Fruit fly (Drosophila melanogaster) Kc167 (cell line): ENCODE measurements around the gene CG34404.

Source experiments
- Myc ChIP-seq: fragments of >200 bp; optimal IDR thresholded peaks from 2 replicates; lab custom pipeline; 2017; ENCODE audit warnings: missing external identifiers
- Sin3A ChIP-seq: fragments of >200 bp; optimal IDR thresholded peaks from 2 replicates; lab custom pipeline; 2018; ENCODE audit warnings: missing external identifiers
- h ChIP-seq: fragments of >200 bp; optimal IDR thresholded peaks from 3 replicates; lab custom pipeline; 2018; ENCODE audit warnings: missing external identifiers
- insv ChIP-seq: fragments of >200 bp; optimal IDR thresholded peaks from 3 replicates; lab custom pipeline; 2018; ENCODE audit warnings: missing external identifiers
- psq ChIP-seq: fragments of >200 bp; optimal IDR thresholded peaks from 2 replicates; lab custom pipeline; 2017; ENCODE audit warnings: missing external identifiers
- ttk ChIP-seq: sonication (Bioruptor generic); optimal IDR thresholded peaks from 2 replicates; lab custom pipeline; 2017; ENCODE audit warnings: missing external identifiers

The CG34404 gene

DNA sequence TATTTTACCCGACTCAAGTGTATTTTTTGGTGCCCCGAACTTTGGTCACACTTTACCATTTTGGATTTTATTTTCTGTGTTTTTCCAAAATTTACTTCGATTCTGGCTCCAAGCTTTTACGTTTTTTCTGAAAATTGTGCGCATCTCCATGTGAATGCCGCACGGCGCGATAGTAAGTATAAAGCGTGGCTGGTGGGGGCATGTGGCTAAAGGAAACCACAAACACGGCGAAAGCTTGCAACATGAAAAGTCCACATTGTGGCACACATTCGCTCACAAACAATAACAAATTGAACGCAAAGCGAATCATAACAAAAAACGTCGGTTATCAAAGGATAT, 46.7 kb downstream of the CG34404 start, which contains the start of gene ear:
TSS of gene ear (plus strand) at position 10 of the 339 bp plus-strand sequence.
- no peak for TF ChIP-seq psq (lab: Kevin White, UChicago)
- TF ChIP-seq h: no peak
- TF ChIP-seq insv (lab: Kevin White, UChicago): no peak
- TF ChIP-seq Myc: no peak
- no peak for TF ChIP-seq Sin3A (lab: Kevin White, UChicago)
- TF ChIP-seq ttk (lab: Kevin White, UChicago): no peak

DNA sequence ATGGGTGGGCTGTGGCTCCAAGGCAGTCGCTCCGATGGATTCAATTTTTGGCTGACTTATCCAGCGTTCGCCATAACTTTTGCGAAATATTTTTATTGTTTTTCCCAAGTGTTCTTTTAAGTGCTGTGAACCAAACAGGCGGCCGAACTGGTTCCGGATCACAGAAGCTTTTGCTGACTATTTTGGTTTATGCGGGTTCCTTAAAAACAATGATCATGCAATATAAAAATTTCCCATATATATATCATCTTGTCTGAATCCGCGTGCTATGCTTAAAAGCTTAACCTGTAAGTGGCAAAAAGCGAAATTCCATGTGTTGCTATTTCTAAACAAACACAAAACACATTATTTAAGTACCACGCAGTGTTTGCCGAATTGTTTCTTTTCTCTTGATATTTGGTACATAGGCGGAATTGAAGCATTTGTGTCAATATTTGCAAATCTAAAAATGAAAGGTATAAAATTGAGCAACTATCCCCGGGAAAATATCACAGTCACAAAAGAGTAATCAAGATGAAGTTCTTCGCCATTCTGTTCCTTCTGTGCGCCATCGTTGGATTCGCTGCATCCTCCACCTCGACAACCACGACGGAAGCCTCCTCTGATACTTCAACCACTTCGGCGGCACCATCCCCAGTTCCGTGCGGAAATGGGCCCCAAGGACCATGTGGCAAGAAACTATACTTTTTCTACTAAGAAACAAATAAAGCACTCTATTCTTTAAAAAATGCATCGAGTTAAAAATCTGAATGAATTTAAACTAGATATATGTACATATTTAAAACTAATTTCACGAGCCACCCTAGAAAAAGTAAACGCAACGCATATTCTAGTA, 47.3 kb downstream of the CG34404 start, which contains the start of the genes CG6276 and CG44040:
TSS of gene CG6276 (minus strand) at position 158 of the 835 bp plus-strand sequence.
TSS of gene CG44040 (plus strand) at position 467 of the 835 bp plus-strand sequence.
- no peak for TF ChIP-seq insv (lab: Kevin White, UChicago)

DNA sequence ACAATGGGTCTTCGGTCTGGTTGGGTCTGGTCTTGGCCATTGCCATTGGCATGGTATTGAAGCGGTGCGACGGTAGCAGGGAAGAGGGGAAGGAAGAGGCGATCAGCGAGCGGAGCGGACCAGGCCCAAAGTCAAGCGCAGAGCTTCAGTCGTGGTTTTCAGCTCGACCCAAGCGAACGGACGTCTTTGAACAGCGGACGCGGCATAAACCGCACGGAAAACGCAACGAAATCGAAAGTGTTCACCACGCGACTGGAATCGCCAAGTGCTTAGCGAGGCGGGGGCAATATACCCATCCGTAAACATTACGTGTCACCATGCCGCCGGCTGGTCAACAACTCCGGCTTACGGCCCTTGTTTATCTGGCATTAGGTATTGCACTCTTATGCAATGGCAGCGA, 51.1 kb downstream of the CG34404 start, which contains the start of gene CG14866:
TSS of gene CG14866 (plus strand) at position 146 of the 400 bp plus-strand sequence.
- TF ChIP-seq insv (lab: Kevin White, UChicago): no peak
- TF ChIP-seq psq (lab: Kevin White, UChicago): no peak
- TF ChIP-seq ttk (lab: Kevin White, UChicago): no peak
- no peak for TF ChIP-seq Myc
- TF ChIP-seq h: no peak
- TF ChIP-seq Sin3A (lab: Kevin White, UChicago): no peak

DNA sequence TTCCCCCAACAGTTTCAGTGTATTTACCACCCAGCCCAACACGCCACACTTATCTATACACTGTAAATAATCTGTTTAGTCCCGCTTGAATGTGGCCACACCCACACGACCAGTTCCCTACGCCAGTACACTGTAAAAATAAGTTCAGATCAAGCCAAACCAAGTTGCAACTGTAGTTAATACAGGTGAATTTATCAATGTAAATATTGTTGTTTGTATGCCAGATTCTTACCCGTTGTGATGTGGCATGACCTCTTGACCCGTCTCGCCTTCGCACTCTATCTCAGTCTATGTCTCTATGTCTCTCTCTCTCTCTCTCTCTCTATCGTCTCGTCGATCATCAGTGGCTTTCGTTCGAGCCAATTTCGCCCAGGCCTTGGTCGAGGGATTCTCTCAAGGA, 53.6 kb downstream of the CG34404 start:
- TF ChIP-seq h (no peak), psq (lab: Kevin White, UChicago) (no peak), Myc (no peak), insv (lab: Kevin White, UChicago) (no peak), ttk (lab: Kevin White, UChicago) (no peak), Sin3A (lab: Kevin White, UChicago) (no peak)
